Worm (Caenorhabditis elegans) whole organism, L4 larva: ENCODE data around the gene F55G1.6.

ENCODE experiments used
- arid-1 ChIP-seq: fragments of 200-800 bp; sonication (Bioruptor generic); conservative IDR thresholded peaks from 2 replicates; pipeline ENCODE4 v1.3.6; 2022; ENCODE audit warnings: missing genetic modification reagents, missing genetic modification characterization, missing compliant biosample characterization
- daf-16 ChIP-seq, 3 experiments: sonication (generic microtip); optimal IDR thresholded peaks; 2 replicates each; lab custom pipeline; 2016 to 2017; ENCODE audit warnings: missing genetic modification characterization in 3 of 3, missing genetic modification reagents in 3 of 3, mild to moderate bottlenecking in 2 of 3, missing compliant biosample characterization in 2 of 3, missing biosample characterization in 1 of 3, moderate library complexity in 1 of 3
- lin-15B ChIP-seq: fragments of 150-350 bp; sonication (generic microtip); optimal IDR thresholded peaks from 3 replicates; lab custom pipeline; 2014; ENCODE audit warnings: missing biosample characterization, missing genetic modification characterization
- lin-39 ChIP-seq: fragments of 150-350 bp; optimal IDR thresholded peaks from 2 replicates; lab custom pipeline; 2014; ENCODE audit warnings: missing biosample characterization, missing genetic modification reagents, missing genetic modification characterization
- mdt-29 ChIP-seq: fragments of 200-800 bp; sonication (Bioruptor generic); IDR thresholded peaks from 2 replicates; pipeline ENCODE4 v1.3.6; 2022; ENCODE audit warnings: missing genetic modification reagents, missing genetic modification characterization, missing compliant biosample characterization
- nhr-25 ChIP-seq: sonication (generic microtip); optimal IDR thresholded peaks from 2 replicates; lab custom pipeline; 2017; ENCODE audit warnings: missing genetic modification characterization, mild to moderate bottlenecking, missing compliant biosample characterization, antibody characterized with exemption, moderate library complexity, borderline replicate concordance; ENCODE audit not compliant: insufficient read depth
- nhr-77 ChIP-seq: fragments of 150-350 bp; optimal IDR thresholded peaks from 2 replicates; lab custom pipeline; 2014; ENCODE audit warnings: missing biosample characterization, missing genetic modification characterization
- pha-4 ChIP-seq, 2 experiments: fragments of 150-350 bp in 1 of 2; fragments of 200-800 bp in 1 of 2; sonication (Bioruptor generic) in 1 of 2; IDR thresholded peaks in 1 of 2; optimal IDR thresholded peaks in 1 of 2; 2 replicates each; pipeline versions ENCODE4 v1.3.6 to Lab custom; 2014 to 2022; ENCODE audit warnings: missing genetic modification characterization in 2 of 2, missing genetic modification reagents in 2 of 2, missing biosample characterization in 1 of 2, missing compliant biosample characterization in 1 of 2
- zag-1 ChIP-seq: fragments of 150-350 bp; optimal IDR thresholded peaks from 2 replicates; lab custom pipeline; 2014; ENCODE audit warnings: missing biosample characterization, missing genetic modification characterization

DNA sequence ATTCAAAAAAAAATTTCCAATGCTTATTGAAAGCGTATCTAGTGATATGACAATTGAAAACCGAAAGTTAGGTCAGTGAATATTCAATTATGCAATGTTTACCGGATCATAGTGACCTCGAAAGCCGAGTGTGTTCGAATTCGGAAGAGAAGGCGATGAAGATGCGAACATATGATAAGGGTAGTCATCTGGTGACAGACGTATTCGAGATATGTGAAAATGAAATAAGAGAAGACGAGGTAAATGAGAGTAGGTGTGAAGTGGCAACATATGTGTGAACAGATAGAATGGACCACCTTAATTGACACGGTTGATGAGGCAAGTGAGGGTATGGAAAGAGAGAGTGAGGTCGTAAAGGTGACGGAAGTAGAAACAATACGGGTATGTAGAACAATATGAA lies 18.4 kb upstream of the F55G1.6 start:
- no peak for TF ChIP-seq zag-1 (tag; lab: Kevin White, UChicago)
- TF ChIP-seq nhr-25 (tag; lab: Kevin White, UChicago) = no peak
- no peak for TF ChIP-seq nhr-77 (tag; lab: Kevin White, UChicago)
- TF ChIP-seq arid-1 = no peak
- TF ChIP-seq mdt-29 (GFP tag; lab: Robert Waterston, UW) = no peak
- no peak for TF ChIP-seq lin-39 (tag; lab: Kevin White, UChicago)
- TF ChIP-seq pha-4 (GFP tag; IDR thresholded peaks at IDR 0.05; lab: Robert Waterston, UW) = no peak
- no peak for TF ChIP-seq pha-4 (tag; optimal IDR thresholded peaks at IDR 0.05; lab: Kevin White, UChicago)
- no peak for TF ChIP-seq daf-16 (GFP tag; optimal IDR thresholded peaks at IDR 0.05; lab: Kevin White, UChicago)
- no peak for TF ChIP-seq daf-16 (tag; optimal IDR thresholded peaks at IDR 0.05; lab: Kevin White, UChicago)
- no peak for TF ChIP-seq lin-15B (tag; lab: Kevin White, UChicago)
